Worm (Caenorhabditis elegans) whole organism, late embryonic: ENCODE measurements around the gene dhrr-1.

Experiments used
- C08G9.2 ChIP-seq: sonication (generic microtip); optimal IDR thresholded peaks from 2 replicates; lab custom pipeline; 2016; ENCODE audit warnings: mild to moderate bottlenecking, missing genetic modification characterization, moderate library complexity, missing compliant biosample characterization
- K02D7.2 ChIP-seq: sonication (generic microtip); optimal IDR thresholded peaks from 2 replicates; lab custom pipeline; 2017; ENCODE audit warnings: mild to moderate bottlenecking, missing genetic modification characterization, missing compliant biosample characterization
- K09A11.1 ChIP-seq: sonication (generic microtip); optimal IDR thresholded peaks from 2 replicates; lab custom pipeline; 2017; ENCODE audit warnings: antibody characterized with exemption, mild to moderate bottlenecking, missing genetic modification characterization, missing compliant biosample characterization; ENCODE audit not compliant: insufficient read depth
- T23F11.4 ChIP-seq: fragments of 200-800 bp; sonication (Bioruptor generic); optimal IDR thresholded peaks from 2 replicates; lab custom pipeline; 2018; ENCODE audit warnings: mild to moderate bottlenecking, missing genetic modification characterization, missing compliant biosample characterization
- ceh-18 ChIP-seq: sonication (generic microtip); optimal IDR thresholded peaks from 2 replicates; lab custom pipeline; 2016; ENCODE audit warnings: missing genetic modification characterization, missing compliant biosample characterization
- ceh-19 ChIP-seq: fragments of 200-800 bp; sonication (Bioruptor generic); optimal IDR thresholded peaks from 2 replicates; lab custom pipeline; 2018; ENCODE audit warnings: mild to moderate bottlenecking, missing genetic modification characterization, missing compliant biosample characterization
- ceh-2 ChIP-seq: sonication (generic microtip); optimal IDR thresholded peaks from 2 replicates; lab custom pipeline; 2016; ENCODE audit warnings: missing genotype, missing genetic modification characterization, missing compliant biosample characterization
- ceh-22 ChIP-seq: sonication (generic microtip); optimal IDR thresholded peaks from 2 replicates; lab custom pipeline; 2017; ENCODE audit warnings: missing biosample characterization, missing genetic modification characterization
- ceh-24 ChIP-seq: sonication (generic microtip); optimal IDR thresholded peaks from 2 replicates; lab custom pipeline; 2016; ENCODE audit warnings: mild to moderate bottlenecking, missing genetic modification characterization, missing compliant biosample characterization
- ceh-31 ChIP-seq: sonication (generic microtip); optimal IDR thresholded peaks from 2 replicates; lab custom pipeline; 2016; ENCODE audit warnings: missing genetic modification characterization, missing compliant biosample characterization
- ceh-48 ChIP-seq: sonication (generic microtip); optimal IDR thresholded peaks from 2 replicates; lab custom pipeline; 2016; ENCODE audit warnings: missing genetic modification characterization, inconsistent platforms, missing compliant biosample characterization
- ceh-6 ChIP-seq: fragments of 200-800 bp; sonication (Bioruptor generic); optimal IDR thresholded peaks from 2 replicates; lab custom pipeline; 2018; ENCODE audit warnings: mild to moderate bottlenecking, missing genetic modification characterization, missing compliant biosample characterization
- che-1 ChIP-seq: sonication (generic microtip); optimal IDR thresholded peaks from 2 replicates; lab custom pipeline; 2016; ENCODE audit warnings: mild to moderate bottlenecking, missing genetic modification characterization, missing compliant biosample characterization
- dve-1 ChIP-seq: sonication (generic microtip); optimal IDR thresholded peaks from 2 replicates; lab custom pipeline; 2017; ENCODE audit warnings: antibody characterized with exemption, mild to moderate bottlenecking, missing genetic modification characterization, missing compliant biosample characterization
- elt-2 ChIP-seq: sonication (generic microtip); optimal IDR thresholded peaks from 2 replicates; lab custom pipeline; 2016; ENCODE audit warnings: missing genetic modification reagents, missing genetic modification characterization, missing compliant biosample characterization
- ets-4 ChIP-seq: sonication (generic microtip); optimal IDR thresholded peaks from 2 replicates; lab custom pipeline; 2016; ENCODE audit warnings: missing genetic modification characterization, missing compliant biosample characterization
- eyg-1 ChIP-seq: sonication (generic microtip); optimal IDR thresholded peaks from 2 replicates; lab custom pipeline; 2016; ENCODE audit warnings: missing genotype, missing genetic modification characterization, missing compliant biosample characterization
- fax-1 ChIP-seq: sonication (generic microtip); optimal IDR thresholded peaks from 2 replicates; lab custom pipeline; 2016; ENCODE audit warnings: missing genotype, missing genetic modification characterization, missing compliant biosample characterization
- gmeb-2 ChIP-seq: sonication (generic microtip); optimal IDR thresholded peaks from 2 replicates; lab custom pipeline; 2016; ENCODE audit warnings: missing genetic modification characterization, inconsistent platforms, missing compliant biosample characterization
- hlh-13 ChIP-seq: fragments of 200-800 bp; sonication (Bioruptor generic); optimal IDR thresholded peaks from 2 replicates; lab custom pipeline; 2018; ENCODE audit warnings: mild to moderate bottlenecking, missing genetic modification characterization, missing compliant biosample characterization
- hlh-15 ChIP-seq: sonication (generic microtip); optimal IDR thresholded peaks from 2 replicates; lab custom pipeline; 2016; ENCODE audit warnings: missing genetic modification characterization, missing compliant biosample characterization
- hlh-30 ChIP-seq: sonication (generic microtip); optimal IDR thresholded peaks from 2 replicates; lab custom pipeline; 2017; ENCODE audit warnings: antibody characterized with exemption, missing genetic modification characterization, missing compliant biosample characterization; ENCODE audit not compliant: insufficient read depth
- hlh-6 ChIP-seq: sonication (generic microtip); optimal IDR thresholded peaks from 2 replicates; lab custom pipeline; 2016; ENCODE audit warnings: missing genotype, missing genetic modification characterization, missing compliant biosample characterization
- hlh-8 ChIP-seq: sonication (generic microtip); optimal IDR thresholded peaks from 2 replicates; lab custom pipeline; 2016; ENCODE audit warnings: missing genotype, missing genetic modification characterization, missing compliant biosample characterization
- lim-6 ChIP-seq: sonication (generic microtip); optimal IDR thresholded peaks from 2 replicates; lab custom pipeline; 2016; ENCODE audit warnings: missing genetic modification characterization, missing compliant biosample characterization
- madf-2 ChIP-seq: sonication (generic microtip); optimal IDR thresholded peaks from 2 replicates; lab custom pipeline; 2017; ENCODE audit warnings: missing genetic modification characterization, missing compliant biosample characterization
- mec-3 ChIP-seq: sonication (generic microtip); optimal IDR thresholded peaks from 2 replicates; lab custom pipeline; 2016; ENCODE audit warnings: borderline replicate concordance, missing genetic modification characterization, missing compliant biosample characterization
- nhr-11 ChIP-seq: fragments of 150-350 bp; optimal IDR thresholded peaks from 2 replicates; lab custom pipeline; 2014; ENCODE audit warnings: missing biosample characterization, missing genetic modification characterization
- nhr-232 ChIP-seq: sonication (generic microtip); optimal IDR thresholded peaks from 2 replicates; lab custom pipeline; 2016; ENCODE audit warnings: missing genetic modification characterization, missing compliant biosample characterization
- npax-4 ChIP-seq: sonication (generic microtip); optimal IDR thresholded peaks from 2 replicates; lab custom pipeline; 2016; ENCODE audit warnings: missing genetic modification characterization, missing compliant biosample characterization
- odd-2 ChIP-seq: sonication (generic microtip); optimal IDR thresholded peaks from 2 replicates; lab custom pipeline; 2017; ENCODE audit warnings: antibody characterized with exemption, mild to moderate bottlenecking, missing genetic modification characterization, missing compliant biosample characterization
- pha-2 ChIP-seq: sonication (generic microtip); optimal IDR thresholded peaks from 2 replicates; lab custom pipeline; 2017; ENCODE audit warnings: mild to moderate bottlenecking, missing genetic modification characterization, missing compliant biosample characterization
- rnt-1 ChIP-seq: sonication (generic microtip); optimal IDR thresholded peaks from 2 replicates; lab custom pipeline; 2016; ENCODE audit warnings: missing genetic modification characterization, missing compliant biosample characterization
- sox-4 ChIP-seq: sonication (generic microtip); optimal IDR thresholded peaks from 2 replicates; lab custom pipeline; 2017; ENCODE audit warnings: mild to moderate bottlenecking, missing genetic modification characterization, inconsistent platforms, missing compliant biosample characterization
- tbx-2 ChIP-seq: sonication (generic microtip); optimal IDR thresholded peaks from 2 replicates; lab custom pipeline; 2016; ENCODE audit warnings: missing genetic modification characterization, missing compliant biosample characterization
- unc-3 ChIP-seq, 2 experiments: fragments of 200-800 bp in 1 of 2; sonication (Bioruptor generic) in 1 of 2; sonication (generic microtip) in 1 of 2; conservative IDR thresholded peaks in 1 of 2; optimal IDR thresholded peaks in 1 of 2; 2 replicates each; pipeline versions ENCODE4 v1.3.6 to Lab custom; 2016 to 2022; ENCODE audit warnings: missing compliant biosample characterization in 2 of 2, missing genetic modification characterization in 2 of 2, missing genetic modification reagents in 1 of 2
- unc-42 ChIP-seq: sonication (generic microtip); optimal IDR thresholded peaks from 2 replicates; lab custom pipeline; 2016; ENCODE audit warnings: missing genotype, missing genetic modification characterization, missing compliant biosample characterization
- zip-5 ChIP-seq: sonication (generic microtip); optimal IDR thresholded peaks from 2 replicates; lab custom pipeline; 2016; ENCODE audit warnings: missing genetic modification characterization, missing compliant biosample characterization
- ztf-16 ChIP-seq: sonication (generic microtip); optimal IDR thresholded peaks from 2 replicates; lab custom pipeline; 2017; ENCODE audit warnings: missing genetic modification characterization, missing compliant biosample characterization

Gene dhrr-1

DNA sequence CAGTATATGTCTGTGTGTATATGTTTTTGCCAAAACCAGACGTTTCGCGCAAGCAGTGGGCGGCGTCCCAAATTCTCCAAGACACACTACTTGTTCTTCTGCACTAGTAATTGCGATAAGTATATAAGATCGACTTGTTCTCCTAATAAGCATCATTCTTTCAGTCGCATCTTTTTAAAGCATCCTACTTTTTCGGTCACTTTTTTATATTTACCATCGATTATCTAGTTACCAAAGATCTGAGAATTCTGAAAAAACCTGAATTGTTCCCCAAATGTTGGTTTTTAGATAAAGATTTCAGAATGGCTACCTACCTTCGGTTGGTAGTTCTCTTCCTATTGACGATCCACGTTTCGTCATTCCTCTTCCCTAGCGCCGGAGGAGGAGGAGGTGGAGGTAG is 17.5 kb downstream of the dhrr-1 start, which contains the start of gene grl-25:
grl-25 (plus strand) TSS at position 301 of the 400 bp plus-strand sequence.
- TF ChIP-seq hlh-15 (tag; lab: Kevin White, UChicago) (no peak), madf-2 (no peak), ets-4 (tag; lab: Kevin White, UChicago) (no peak), T23F11.4 (no peak), hlh-8 (tag; lab: Kevin White, UChicago) (no peak), fax-1 (tag; lab: Kevin White, UChicago) (no peak), che-1 (tag; lab: Kevin White, UChicago) (no peak), mec-3 (tag; lab: Kevin White, UChicago) (no peak), K09A11.1 (tag; lab: Kevin White, UChicago) (no peak), eyg-1 (tag; lab: Kevin White, UChicago) (no peak), hlh-13 (no peak), K02D7.2 (tag; lab: Kevin White, UChicago) (no peak), odd-2 (tag; lab: Kevin White, UChicago) (no peak), ceh-18 (tag; lab: Kevin White, UChicago) (no peak), hlh-6 (tag; lab: Kevin White, UChicago) (no peak), nhr-232 (no peak), pha-2 (no peak), rnt-1 (tag; lab: Kevin White, UChicago) (no peak), sox-4 (tag; lab: Kevin White, UChicago) (no peak), C08G9.2 (tag; lab: Kevin White, UChicago) (no peak)

DNA sequence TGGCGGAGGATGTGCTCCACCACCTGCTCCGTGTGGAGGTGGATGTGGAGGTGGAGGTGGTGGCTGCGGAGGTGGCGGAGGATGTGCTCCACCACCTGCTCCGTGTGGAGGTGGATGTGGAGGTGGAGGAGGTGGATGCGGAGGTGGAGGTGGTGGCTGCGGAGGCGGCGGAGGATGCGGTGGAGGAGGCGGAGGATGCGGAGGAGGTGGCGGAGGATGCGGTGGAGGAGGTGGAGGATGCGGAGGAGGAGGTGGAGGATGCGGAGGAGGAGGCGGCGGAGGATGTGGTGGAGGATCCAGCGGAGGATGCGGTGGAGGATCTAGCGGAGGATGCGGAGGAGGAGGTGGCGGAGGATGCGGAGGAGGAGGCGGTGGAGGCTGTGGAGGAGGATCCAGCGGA is 18.0 kb downstream of the dhrr-1 start:
- no peak for TF ChIP-seq hlh-30 (tag; lab: Kevin White, UChicago)
- TF ChIP-seq hlh-8 (tag; lab: Kevin White, UChicago), result no peak
- no peak for TF ChIP-seq unc-3 (GFP tag; conservative IDR thresholded peaks at IDR 0.05; lab: Robert Waterston, UW)
- no peak for TF ChIP-seq unc-3 (tag; optimal IDR thresholded peaks at IDR 0.05; lab: Kevin White, UChicago)
- no peak for TF ChIP-seq ceh-22 (tag; lab: Kevin White, UChicago)
- TF ChIP-seq nhr-232, result no peak
- TF ChIP-seq lim-6 (tag; lab: Kevin White, UChicago), result no peak
- TF ChIP-seq ceh-24 (tag; lab: Kevin White, UChicago), result no peak
- TF ChIP-seq madf-2, result no peak

DNA sequence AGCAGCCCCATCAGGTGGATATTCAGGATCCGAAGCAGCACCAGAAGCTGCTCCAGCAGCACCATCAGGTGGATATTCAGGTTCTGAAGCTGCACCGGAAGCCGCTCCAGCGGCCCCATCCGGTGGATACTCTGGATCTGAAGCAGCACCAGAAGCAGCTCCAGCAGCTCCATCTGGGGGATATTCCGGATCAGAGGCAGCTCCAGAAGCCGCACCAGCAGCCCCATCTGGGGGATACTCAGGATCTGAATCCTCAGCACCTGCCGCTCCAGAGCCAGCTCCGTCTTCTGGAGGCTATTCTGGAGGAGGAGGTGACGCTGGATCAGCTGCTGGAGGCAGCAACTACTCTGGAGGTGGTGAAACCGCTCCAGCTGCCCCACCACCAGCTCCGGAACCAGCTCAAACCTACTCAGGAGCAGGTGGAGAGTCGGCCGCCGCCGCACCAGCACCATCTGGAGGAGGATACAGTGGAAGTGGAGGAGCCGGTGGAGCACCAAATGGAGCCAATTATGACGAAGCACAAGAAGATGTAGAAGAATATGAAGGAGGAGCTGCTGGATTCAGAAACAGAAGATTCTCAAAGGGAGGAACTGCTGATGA is 20.3 kb downstream of the dhrr-1 start:
- TF ChIP-seq dve-1 (tag; lab: Kevin White, UChicago) (peak; percentile 43), hlh-8 (tag; lab: Kevin White, UChicago) (no peak), unc-42 (tag; lab: Kevin White, UChicago) (no peak), ceh-22 (tag; lab: Kevin White, UChicago) (no peak), ztf-16 (tag; lab: Kevin White, UChicago) (no peak), ceh-6 (GFP tag; lab: Kevin White, UChicago) (no peak), fax-1 (tag; lab: Kevin White, UChicago) (no peak), eyg-1 (tag; lab: Kevin White, UChicago) (no peak)

DNA sequence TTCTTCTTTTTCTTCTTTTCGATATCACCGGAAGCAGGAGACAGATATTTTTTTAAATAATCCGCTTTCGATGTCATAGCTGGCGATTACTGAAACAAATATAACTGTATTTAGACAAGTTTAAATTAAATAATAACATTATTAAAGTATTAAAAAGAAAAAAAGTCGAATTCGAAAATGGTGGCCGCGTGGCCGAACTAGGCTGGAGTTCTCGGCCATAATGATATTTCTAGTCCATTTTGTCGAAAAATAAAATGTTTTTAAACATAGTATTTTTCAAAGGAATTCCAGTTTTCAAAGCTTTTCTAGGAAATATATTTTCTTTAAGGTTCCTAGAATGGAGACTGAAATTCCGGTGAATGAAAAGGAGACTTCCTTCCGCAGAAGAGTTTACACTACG is 23.2 kb downstream of the dhrr-1 start, which contains the start of the genes bud-13 and rpap-2:
bud-13 (minus strand) TSS at position 89 of the 400 bp plus-strand sequence.
rpap-2 (plus strand) TSS at position 329 of the 400 bp plus-strand sequence.
- TF ChIP-seq nhr-11 (tag; lab: Kevin White, UChicago) (no peak), ceh-19 (no peak), hlh-8 (tag; lab: Kevin White, UChicago) (peak; percentile 22), ceh-48 (no peak), npax-4 (tag; lab: Kevin White, UChicago) (no peak), T23F11.4 (no peak), ceh-31 (peak; percentile 46), ceh-2 (tag; lab: Kevin White, UChicago) (peak; percentile 8), zip-5 (peak; percentile 15), gmeb-2 (no peak), tbx-2 (peak; percentile 36), elt-2 (no peak)
- TF ChIP-seq, all 69 proteins: peak for 5
